Fruit fly (Drosophila melanogaster) whole organism, wandering third instar larva: ENCODE results near the gene Pi3K68D.

Experiments used
- Abd-B ChIP-seq: fragments of >200 bp; optimal IDR thresholded peaks from 2 replicates; lab custom pipeline; 2017; ENCODE audit warnings: missing biosample characterization, missing genetic modification characterization
- Hnf4 ChIP-seq: fragments of 200-800 bp; sonication (Bioruptor generic); optimal IDR thresholded peaks from 2 replicates; lab custom pipeline; 2016; ENCODE audit warnings: missing biosample characterization, mild to moderate bottlenecking, missing genetic modification characterization
- Jra ChIP-seq: sonication (Bioruptor generic); optimal IDR thresholded peaks from 2 replicates; lab custom pipeline; 2016; ENCODE audit warnings: missing biosample characterization, missing genetic modification characterization
- OdsH ChIP-seq: fragments of 200-800 bp; sonication (Bioruptor generic); optimal IDR thresholded peaks from 2 replicates; lab custom pipeline; 2016; ENCODE audit warnings: missing biosample characterization, mild to moderate bottlenecking, missing genetic modification characterization
- br ChIP-seq: fragments of 200-800 bp; sonication (Bioruptor generic); optimal IDR thresholded peaks from 2 replicates; lab custom pipeline; 2016; ENCODE audit warnings: missing biosample characterization, missing genetic modification characterization
- brk ChIP-seq: fragments of 200-800 bp; sonication (Bioruptor generic); optimal IDR thresholded peaks from 2 replicates; lab custom pipeline; 2016; ENCODE audit warnings: missing biosample characterization, mild to moderate bottlenecking, missing genetic modification characterization
- ey ChIP-seq: fragments of 200-800 bp; sonication (Bioruptor generic); optimal IDR thresholded peaks from 2 replicates; lab custom pipeline; 2016; ENCODE audit warnings: missing biosample characterization, missing genetic modification characterization
- foxo ChIP-seq, 2 experiments: fragments of 200-800 bp; sonication (Bioruptor generic); optimal IDR thresholded peaks; 2 replicates in 1 of 2; 3 replicates in 1 of 2; lab custom pipeline; 2016 to 2017; ENCODE audit warnings: missing biosample characterization in 2 of 2, missing genetic modification characterization in 2 of 2
- fru ChIP-seq: fragments of 200-800 bp; sonication (Bioruptor generic); optimal IDR thresholded peaks from 3 replicates; lab custom pipeline; 2016; ENCODE audit warnings: missing biosample characterization, mild to moderate bottlenecking, missing genetic modification characterization
- jim ChIP-seq: fragments of 175-275, 200-325 bp; sonication (Bioruptor generic); optimal IDR thresholded peaks from 2 replicates; lab custom pipeline; 2016; ENCODE audit warnings: missing biosample characterization, mild to moderate bottlenecking, missing genetic modification characterization
- psq ChIP-seq: fragments of 200-800 bp; sonication (Bioruptor generic); optimal IDR thresholded peaks from 3 replicates; lab custom pipeline; 2017; ENCODE audit warnings: missing biosample characterization, mild to moderate bottlenecking, missing genetic modification characterization, moderate library complexity
- tai ChIP-seq: sonication (Bioruptor generic); optimal IDR thresholded peaks from 2 replicates; lab custom pipeline; 2016; ENCODE audit warnings: missing biosample characterization, missing genetic modification characterization

- TF ChIP-seq tai (GFP tag; lab: Kevin White, UChicago) (no peak), ey (no peak), fru (no peak), jim (GFP tag; lab: Kevin White, UChicago) (no peak), br (GFP tag; lab: Kevin White, UChicago) (no peak), brk (GFP tag; lab: Kevin White, UChicago) (no peak), psq (GFP tag; lab: Kevin White, UChicago) (no peak), Hnf4 (GFP tag; lab: Kevin White, UChicago) (no peak), foxo (GFP tag; optimal IDR thresholded peaks at IDR 0.05; lab: Kevin White, UChicago) (no peak), Abd-B (no peak), Jra (GFP tag; lab: Kevin White, UChicago) (no peak), OdsH (GFP tag; lab: Kevin White, UChicago) (no peak)
These were observed 17.8 kb downstream of the Pi3K68D start, which contains the start of gene Muc68D for dm6 chr3L:11772057-11772456.
